Worm (Caenorhabditis elegans) whole organism, early embryonic: ENCODE measurements around the gene jkk-1.
A peak's percentile ranks its signal among the peaks of the same experiment; 100 is the strongest.

Experiments used
- B0310.2 ChIP-seq: sonication (generic microtip); optimal IDR thresholded peaks from 2 replicates; lab custom pipeline; 2016; ENCODE audit warnings: mild to moderate bottlenecking, missing genetic modification characterization, missing compliant biosample characterization
- F13C5.2 ChIP-seq: sonication (generic microtip); optimal IDR thresholded peaks from 2 replicates; lab custom pipeline; 2017; ENCODE audit warnings: mild to moderate bottlenecking, missing genetic modification characterization, inconsistent platforms, missing compliant biosample characterization
- aly-1 ChIP-seq: sonication (generic microtip); optimal IDR thresholded peaks from 2 replicates; lab custom pipeline; 2016; ENCODE audit warnings: missing genetic modification characterization, missing compliant biosample characterization
- ama-1 ChIP-seq: fragments of 150-350 bp; optimal IDR thresholded peaks from 2 replicates; lab custom pipeline; 2014
- ceh-13 ChIP-seq: fragments of 200-800 bp; sonication (Bioruptor generic); optimal IDR thresholded peaks from 2 replicates; lab custom pipeline; 2018; ENCODE audit warnings: mild to moderate bottlenecking, missing genetic modification characterization, missing compliant biosample characterization
- ceh-36 ChIP-seq: sonication (generic microtip); optimal IDR thresholded peaks from 2 replicates; lab custom pipeline; 2016; ENCODE audit warnings: missing genetic modification characterization, inconsistent platforms, missing compliant biosample characterization
- ets-7 ChIP-seq: sonication (generic microtip); optimal IDR thresholded peaks from 2 replicates; lab custom pipeline; 2016; ENCODE audit warnings: missing genotype, missing genetic modification characterization, missing compliant biosample characterization
- flt-1 ChIP-seq: fragments of 200-800 bp; sonication (Bioruptor generic); IDR thresholded peaks from 2 replicates; pipeline ENCODE4 v1.3.6; 2022; ENCODE audit warnings: missing genetic modification characterization, missing compliant biosample characterization
- hmbx-1 ChIP-seq: sonication (generic microtip); optimal IDR thresholded peaks from 2 replicates; lab custom pipeline; 2016; ENCODE audit warnings: mild to moderate bottlenecking, missing genetic modification characterization, missing compliant biosample characterization
- hmg-4 ChIP-seq: fragments of 200-800 bp; sonication (Bioruptor generic); optimal IDR thresholded peaks from 2 replicates; lab custom pipeline; 2018; ENCODE audit warnings: mild to moderate bottlenecking, missing genetic modification characterization, missing compliant biosample characterization
- hnd-1 ChIP-seq: sonication (generic microtip); optimal IDR thresholded peaks from 2 replicates; lab custom pipeline; 2016; ENCODE audit warnings: missing genetic modification characterization, missing compliant biosample characterization
- pes-1 ChIP-seq: fragments of 200-800 bp; sonication (Bioruptor generic); IDR thresholded peaks from 2 replicates; pipeline ENCODE4 v1.3.6; 2022; ENCODE audit warnings: missing genetic modification reagents, missing genetic modification characterization, missing compliant biosample characterization
- scrt-1 ChIP-seq: fragments of 200-800 bp; sonication (Bioruptor generic); IDR thresholded peaks from 2 replicates; pipeline ENCODE4 v1.3.6; 2022; ENCODE audit warnings: missing genetic modification characterization, missing compliant biosample characterization
- sea-1 ChIP-seq: fragments of 200-800 bp; sonication (Bioruptor generic); conservative IDR thresholded peaks from 2 replicates; pipeline ENCODE4 v1.3.6; 2022; ENCODE audit warnings: missing genetic modification characterization, missing compliant biosample characterization
- tbx-11 ChIP-seq: fragments of 200-800 bp; sonication (Bioruptor generic); IDR thresholded peaks from 2 replicates; pipeline ENCODE4 v1.3.6; 2022; ENCODE audit warnings: missing genetic modification characterization, missing compliant biosample characterization
- tbx-37 ChIP-seq: fragments of 200-800 bp; sonication (Bioruptor generic); conservative IDR thresholded peaks from 2 replicates; pipeline ENCODE4 v1.3.6; 2022; ENCODE audit warnings: missing genetic modification reagents, missing genetic modification characterization, missing compliant biosample characterization
- tra-4 ChIP-seq: sonication (generic microtip); optimal IDR thresholded peaks from 2 replicates; lab custom pipeline; 2017; ENCODE audit warnings: missing genetic modification characterization, missing compliant biosample characterization

Gene jkk-1

ce11 chrX:5368220-5368619, at the start of gene jkk-1:
Gene jkk-1, plus strand, starts transcription at chrX:5368468.
- TF ChIP-seq ceh-36 (no peak), tbx-11 (GFP tag; lab: Robert Waterston, UW) (no peak), hmbx-1 (tag; lab: Kevin White, UChicago) (no peak), tra-4 (tag; lab: Kevin White, UChicago) (no peak), ama-1 (no peak), aly-1 (tag; lab: Kevin White, UChicago) (no peak), scrt-1 (GFP tag; lab: Robert Waterston, UW) (no peak), pes-1 (GFP tag; lab: Robert Waterston, UW) (no peak), F13C5.2 (no peak), tbx-37 (no peak), ets-7 (no peak), flt-1 (GFP tag; lab: Robert Waterston, UW) (no peak), hnd-1 (tag; lab: Kevin White, UChicago) (no peak), sea-1 (no peak)

- TF ChIP-seq ama-1 (no peak), F13C5.2 (peak; percentile 79), ceh-13 (GFP tag; lab: Kevin White, UChicago) (peak; percentile 78), hmg-4 (no peak), hnd-1 (tag; lab: Kevin White, UChicago) (peak; percentile 65), tra-4 (tag; lab: Kevin White, UChicago) (peak; percentile 64), scrt-1 (GFP tag; lab: Robert Waterston, UW) (no peak; the same call in none of the 2 replicates), flt-1 (GFP tag; lab: Robert Waterston, UW) (peak; percentile 88), pes-1 (GFP tag; lab: Robert Waterston, UW) (peak; percentile 88), tbx-37 (peak; percentile 85), aly-1 (tag; lab: Kevin White, UChicago) (peak; percentile 72), B0310.2 (tag; lab: Kevin White, UChicago) (peak; percentile 68), ets-7 (peak; percentile 23), ceh-36 (peak; percentile 80), sea-1 (no peak; the same call in 1 of the 2 replicates), hmbx-1 (tag; lab: Kevin White, UChicago) (peak; percentile 41), tbx-11 (GFP tag; lab: Robert Waterston, UW) (peak; percentile 83)
Observed at ce11 chrX:5319214-5319838, 48.9 kb upstream of the jkk-1 start.

ce11 chrX:5321563-5321962, 46.7 kb upstream of the jkk-1 start:
- TF ChIP-seq tbx-11 (GFP tag; lab: Robert Waterston, UW) (no peak), hmbx-1 (tag; lab: Kevin White, UChicago) (no peak)

ce11 chrX:5323287-5323686, 45.0 kb upstream of the jkk-1 start, which contains the start of gene sto-2:
Gene sto-2, minus strand, starts transcription at chrX:5323387.
- no peak for TF ChIP-seq tra-4 (tag; lab: Kevin White, UChicago)
- no peak for TF ChIP-seq hmg-4
- TF ChIP-seq ets-7 = no peak
- TF ChIP-seq tbx-11 (GFP tag; lab: Robert Waterston, UW) = no peak
- TF ChIP-seq hmbx-1 (tag; lab: Kevin White, UChicago) = no peak
- no peak for TF ChIP-seq pes-1 (GFP tag; lab: Robert Waterston, UW)
- no peak for TF ChIP-seq ama-1
- TF ChIP-seq aly-1 (tag; lab: Kevin White, UChicago) = no peak
- no peak for TF ChIP-seq B0310.2 (tag; lab: Kevin White, UChicago)

ce11 chrX:5329236-5329635, 39.0 kb upstream of the jkk-1 start, which contains the start of gene C26B9.5:
Gene C26B9.5, plus strand, starts transcription at chrX:5329479.
- TF ChIP-seq ceh-13 (GFP tag; lab: Kevin White, UChicago) (no peak), ets-7 (no peak), tbx-11 (GFP tag; lab: Robert Waterston, UW) (no peak), scrt-1 (GFP tag; lab: Robert Waterston, UW) (no peak), ceh-36 (no peak), tbx-37 (no peak), B0310.2 (tag; lab: Kevin White, UChicago) (no peak), hmg-4 (no peak), ama-1 (no peak), F13C5.2 (no peak), hmbx-1 (tag; lab: Kevin White, UChicago) (no peak), flt-1 (GFP tag; lab: Robert Waterston, UW) (no peak), aly-1 (tag; lab: Kevin White, UChicago) (no peak), pes-1 (GFP tag; lab: Robert Waterston, UW) (no peak), sea-1 (no peak), tra-4 (tag; lab: Kevin White, UChicago) (no peak)

ce11 chrX:5330765-5331164, 37.5 kb upstream of the jkk-1 start:
- TF ChIP-seq F13C5.2 = no peak
- TF ChIP-seq ceh-13 (GFP tag; lab: Kevin White, UChicago) = no peak
- no peak for TF ChIP-seq scrt-1 (GFP tag; lab: Robert Waterston, UW)
- TF ChIP-seq hmg-4 = no peak
- no peak for TF ChIP-seq ets-7
- TF ChIP-seq B0310.2 (tag; lab: Kevin White, UChicago) = no peak

- no peak for TF ChIP-seq ceh-36
- TF ChIP-seq ets-7 = no peak
- no peak for TF ChIP-seq aly-1 (tag; lab: Kevin White, UChicago)
- TF ChIP-seq pes-1 (GFP tag; lab: Robert Waterston, UW) = no peak
- TF ChIP-seq flt-1 (GFP tag; lab: Robert Waterston, UW) = no peak
- TF ChIP-seq hnd-1 (tag; lab: Kevin White, UChicago) = no peak
Observed at ce11 chrX:5335368-5335767, 32.9 kb upstream of the jkk-1 start, which contains the start of gene C26B9.6. Gene C26B9.6, minus strand, starts transcription at chrX:5335468.

- TF ChIP-seq hmbx-1 (tag; lab: Kevin White, UChicago) = no peak
- TF ChIP-seq F13C5.2 = peak; percentile 49
- TF ChIP-seq aly-1 (tag; lab: Kevin White, UChicago) = no peak
- TF ChIP-seq hmg-4 = peak; percentile 76
- no peak for TF ChIP-seq tra-4 (tag; lab: Kevin White, UChicago)
Observed at ce11 chrX:5336498-5336897, 31.8 kb upstream of the jkk-1 start.
